Worm (Caenorhabditis elegans) whole organism, L4 larva: Measurements from ENCODE around the gene frpr-19.

Source experiments
- mes-2 ChIP-seq: sonication (generic microtip); optimal IDR thresholded peaks from 2 replicates; lab custom pipeline; 2016; ENCODE audit warnings: missing genotype, mild to moderate bottlenecking, missing genetic modification characterization, missing compliant biosample characterization; ENCODE audit not compliant: poor library complexity, severe bottlenecking
- nhr-11 ChIP-seq: fragments of 150-350 bp; optimal IDR thresholded peaks from 2 replicates; lab custom pipeline; 2014; ENCODE audit warnings: missing biosample characterization, missing genetic modification characterization
- saeg-2 ChIP-seq: fragments of 200-800 bp; sonication (Bioruptor generic); IDR thresholded peaks from 2 replicates; pipeline ENCODE4 v1.3.6; 2022; ENCODE audit warnings: missing genetic modification reagents, missing genetic modification characterization, missing compliant biosample characterization

ce11 chrIV:1763452-1763851, 18.0 kb downstream of the frpr-19 start:
- TF ChIP-seq mes-2 (tag; lab: Kevin White, UChicago) (no peak), saeg-2 (GFP tag; lab: Robert Waterston, UW) (no peak), nhr-11 (tag; lab: Kevin White, UChicago) (no peak)
